Worm (Caenorhabditis elegans) whole organism, late embryonic: ENCODE measurements around the gene ugt-13.

Experiments used
- C08G9.2 ChIP-seq: sonication (generic microtip); optimal IDR thresholded peaks from 2 replicates; lab custom pipeline; 2016; ENCODE audit warnings: mild to moderate bottlenecking, missing genetic modification characterization, moderate library complexity, missing compliant biosample characterization
- K09A11.1 ChIP-seq: sonication (generic microtip); optimal IDR thresholded peaks from 2 replicates; lab custom pipeline; 2017; ENCODE audit warnings: antibody characterized with exemption, mild to moderate bottlenecking, missing genetic modification characterization, missing compliant biosample characterization; ENCODE audit not compliant: insufficient read depth
- ceh-48 ChIP-seq: sonication (generic microtip); optimal IDR thresholded peaks from 2 replicates; lab custom pipeline; 2016; ENCODE audit warnings: missing genetic modification characterization, inconsistent platforms, missing compliant biosample characterization
- elt-2 ChIP-seq: sonication (generic microtip); optimal IDR thresholded peaks from 2 replicates; lab custom pipeline; 2016; ENCODE audit warnings: missing genetic modification reagents, missing genetic modification characterization, missing compliant biosample characterization
- hlh-6 ChIP-seq: sonication (generic microtip); optimal IDR thresholded peaks from 2 replicates; lab custom pipeline; 2016; ENCODE audit warnings: missing genotype, missing genetic modification characterization, missing compliant biosample characterization
- hlh-8 ChIP-seq: sonication (generic microtip); optimal IDR thresholded peaks from 2 replicates; lab custom pipeline; 2016; ENCODE audit warnings: missing genotype, missing genetic modification characterization, missing compliant biosample characterization
- nhr-11 ChIP-seq: fragments of 150-350 bp; optimal IDR thresholded peaks from 2 replicates; lab custom pipeline; 2014; ENCODE audit warnings: missing biosample characterization, missing genetic modification characterization
- pha-4 ChIP-seq: fragments of 150-350 bp; optimal IDR thresholded peaks from 2 replicates; lab custom pipeline; 2018; ENCODE audit warnings: missing biosample characterization, missing genetic modification reagents, missing genetic modification characterization
- pqm-1 ChIP-seq: sonication (generic microtip); optimal IDR thresholded peaks from 2 replicates; lab custom pipeline; 2016; ENCODE audit warnings: missing genetic modification characterization, missing compliant biosample characterization
- rnt-1 ChIP-seq: sonication (generic microtip); optimal IDR thresholded peaks from 2 replicates; lab custom pipeline; 2016; ENCODE audit warnings: missing genetic modification characterization, missing compliant biosample characterization
- syd-9 ChIP-seq: sonication (generic microtip); optimal IDR thresholded peaks from 2 replicates; lab custom pipeline; 2016; ENCODE audit warnings: mild to moderate bottlenecking, missing genetic modification characterization, moderate library complexity, missing compliant biosample characterization
- tbx-2 ChIP-seq: sonication (generic microtip); optimal IDR thresholded peaks from 2 replicates; lab custom pipeline; 2016; ENCODE audit warnings: missing genetic modification characterization, missing compliant biosample characterization

- no peak for TF ChIP-seq K09A11.1 (tag; lab: Kevin White, UChicago)
- TF ChIP-seq elt-2 (tag; lab: Kevin White, UChicago): no peak
- TF ChIP-seq pqm-1 (tag; lab: Kevin White, UChicago): no peak
- no peak for TF ChIP-seq ceh-48
- no peak for TF ChIP-seq pha-4 (tag; lab: Kevin White, UChicago)
- TF ChIP-seq C08G9.2: no peak
- no peak for TF ChIP-seq rnt-1 (tag; lab: Kevin White, UChicago)
- TF ChIP-seq hlh-8: no peak
- no peak for TF ChIP-seq hlh-6
- no peak for TF ChIP-seq syd-9 (tag; lab: Kevin White, UChicago)
- TF ChIP-seq nhr-11 (tag; lab: Kevin White, UChicago): no peak
- no peak for TF ChIP-seq tbx-2 (tag; lab: Kevin White, UChicago)
These were observed 44.4 kb upstream of the ugt-13 start for ce11 chrV:4864330-4864729.
